Fruit fly (Drosophila melanogaster): ENCODE measurements around the gene CG32687.

Gene CG32687

dm6 chrX:10461938-10462337 lies 25.1 kb downstream of the CG32687 start:
- TF ChIP-seq svp (GFP tag) (no peak), Ets96B (tag; optimal IDR thresholded peaks at IDR 0.05) (no peak), CG11294 (GFP tag; IDR thresholded peaks at IDR 0.05) (no peak), CG10669 (GFP tag; optimal IDR thresholded peaks at IDR 0.05) (no peak), cyc (GFP tag; optimal IDR thresholded peaks at IDR 0.05) (no peak), CG32006 (GFP tag; optimal IDR thresholded peaks at IDR 0.05) (no peak), eg (GFP tag; IDR thresholded peaks at IDR 0.05) (no peak), achi (GFP tag; optimal IDR thresholded peaks at IDR 0.05) (peak; percentile 11), CG11762 (GFP tag; optimal IDR thresholded peaks at IDR 0.05; ENCODE audit: insufficient read depth) (no peak), lz (GFP tag; optimal IDR thresholded peaks at IDR 0.05) (no peak), Ets21C (GFP tag; optimal IDR thresholded peaks at IDR 0.05) (no peak), Blimp-1 (GFP tag; optimal IDR thresholded peaks at IDR 0.05) (no peak), fd85E (GFP tag; optimal IDR thresholded peaks at IDR 0.05) (no peak), fkh (GFP tag; optimal IDR thresholded peaks at IDR 0.05) (no peak), dsx (GFP tag; optimal IDR thresholded peaks at IDR 0.05; ENCODE audit: poor library complexity, severe bottlenecking) (no peak), CG16779 (tag; optimal IDR thresholded peaks at IDR 0.05) (no peak), dac (GFP tag; optimal IDR thresholded peaks at IDR 0.05) (no peak), Eip93F (GFP tag; optimal IDR thresholded peaks at IDR 0.05) (no peak), esn (GFP tag; optimal IDR thresholded peaks at IDR 0.05) (peak; percentile 25), Eip75B (GFP tag; optimal IDR thresholded peaks at IDR 0.05) (no peak), Gug (GFP tag; IDR thresholded peaks at IDR 0.05) (no peak), Hr39 (GFP tag; optimal IDR thresholded peaks at IDR 0.05) (no peak), CG7368 (GFP tag; optimal IDR thresholded peaks at IDR 0.05) (peak; percentile 18), spab (GFP tag; optimal IDR thresholded peaks at IDR 0.05) (no peak), CG34406 (GFP tag; optimal IDR thresholded peaks at IDR 0.05) (peak; percentile 14), CG6808 (GFP tag; optimal IDR thresholded peaks at IDR 0.05) (no peak), CG8319 (GFP tag; optimal IDR thresholded peaks at IDR 0.05) (no peak), Sox102F (GFP tag; optimal IDR thresholded peaks at IDR 0.05) (no peak), CG6163 (GFP tag; IDR thresholded peaks at IDR 0.05) (no peak), Eip78C (GFP tag) (peak; percentile 69), CG6854 (GFP tag; optimal IDR thresholded peaks at IDR 0.05) (peak; percentile 36), Lpt (GFP tag; optimal IDR thresholded peaks at IDR 0.05) (no peak), CG9139 (GFP tag; optimal IDR thresholded peaks at IDR 0.05) (no peak), pdm3 (GFP tag; optimal IDR thresholded peaks at IDR 0.05) (no peak), CG6792 (GFP tag; optimal IDR thresholded peaks at IDR 0.05) (no peak), Sox15 (GFP tag; optimal IDR thresholded peaks at IDR 0.05) (no peak), ss (GFP tag; optimal IDR thresholded peaks at IDR 0.05) (no peak), Hr4 (GFP tag; optimal IDR thresholded peaks at IDR 0.05) (no peak), acj6 (GFP tag; optimal IDR thresholded peaks at IDR 0.05) (no peak), CG3919 (GFP tag; optimal IDR thresholded peaks at IDR 0.05) (peak; percentile 25), CG1621 (tag; optimal IDR thresholded peaks at IDR 0.05) (no peak), CG8632 (GFP tag; optimal IDR thresholded peaks at IDR 0.05) (no peak), CG11902 (GFP tag; optimal IDR thresholded peaks at IDR 0.05) (no peak), topi (GFP tag; optimal IDR thresholded peaks at IDR 0.05) (no peak)

Data from whole organism, prepupa.